Worm (Caenorhabditis elegans) whole organism, late embryonic: ENCODE measurements around the gene spop-1.

Source experiments
- ceh-18 ChIP-seq: sonication (generic microtip); optimal IDR thresholded peaks from 2 replicates; lab custom pipeline; 2016; ENCODE audit warnings: missing genetic modification characterization, missing compliant biosample characterization
- ceh-22 ChIP-seq: sonication (generic microtip); optimal IDR thresholded peaks from 2 replicates; lab custom pipeline; 2017; ENCODE audit warnings: missing biosample characterization, missing genetic modification characterization
- ceh-48 ChIP-seq: sonication (generic microtip); optimal IDR thresholded peaks from 2 replicates; lab custom pipeline; 2016; ENCODE audit warnings: missing genetic modification characterization, inconsistent platforms, missing compliant biosample characterization
- fax-1 ChIP-seq: sonication (generic microtip); optimal IDR thresholded peaks from 2 replicates; lab custom pipeline; 2016; ENCODE audit warnings: missing genotype, missing genetic modification characterization, missing compliant biosample characterization
- fkh-6 ChIP-seq: sonication (generic microtip); optimal IDR thresholded peaks from 2 replicates; lab custom pipeline; 2016; ENCODE audit warnings: missing genetic modification characterization, missing compliant biosample characterization
- hlh-30 ChIP-seq: sonication (generic microtip); optimal IDR thresholded peaks from 2 replicates; lab custom pipeline; 2017; ENCODE audit warnings: antibody characterized with exemption, missing genetic modification characterization, missing compliant biosample characterization; ENCODE audit not compliant: insufficient read depth
- lin-11 ChIP-seq: fragments of 200-800 bp; sonication (Bioruptor generic); optimal IDR thresholded peaks from 2 replicates; lab custom pipeline; 2018; ENCODE audit warnings: mild to moderate bottlenecking, missing genetic modification characterization, missing compliant biosample characterization
- nfya-1 ChIP-seq: sonication (generic microtip); optimal IDR thresholded peaks from 2 replicates; lab custom pipeline; 2017; ENCODE audit warnings: missing genetic modification characterization, mild to moderate bottlenecking, missing compliant biosample characterization, antibody characterized with exemption, moderate library complexity
- npax-4 ChIP-seq: sonication (generic microtip); optimal IDR thresholded peaks from 2 replicates; lab custom pipeline; 2016; ENCODE audit warnings: missing genetic modification characterization, missing compliant biosample characterization
- pqm-1 ChIP-seq: sonication (generic microtip); optimal IDR thresholded peaks from 2 replicates; lab custom pipeline; 2016; ENCODE audit warnings: missing genetic modification characterization, missing compliant biosample characterization
- tbx-2 ChIP-seq: sonication (generic microtip); optimal IDR thresholded peaks from 2 replicates; lab custom pipeline; 2016; ENCODE audit warnings: missing genetic modification characterization, missing compliant biosample characterization
- unc-86 ChIP-seq: sonication (generic microtip); optimal IDR thresholded peaks from 2 replicates; lab custom pipeline; 2016; ENCODE audit warnings: missing genetic modification characterization, missing compliant biosample characterization

DNA sequence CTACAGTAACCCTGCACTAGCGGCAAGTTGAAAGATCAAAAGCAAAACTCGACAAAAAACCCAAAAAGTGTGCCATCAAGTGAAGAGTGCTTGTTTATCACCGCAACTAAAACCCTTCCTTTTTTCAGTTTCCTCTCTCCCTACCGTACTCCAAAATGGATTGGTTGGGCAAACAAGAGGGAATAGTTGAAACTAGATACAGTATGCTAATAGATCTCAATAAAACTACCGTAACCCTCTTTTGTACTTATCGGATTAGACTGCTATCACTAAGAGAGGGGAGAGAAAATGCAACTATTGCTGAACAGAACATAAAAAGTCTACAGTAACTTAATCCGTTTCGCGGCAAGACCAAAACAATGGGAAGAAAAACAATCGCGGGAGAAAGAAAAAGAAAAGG is 2.5 kb downstream of the spop-1 start:
- TF ChIP-seq pqm-1 (tag; lab: Kevin White, UChicago) (no peak), unc-86 (tag; lab: Kevin White, UChicago) (no peak), fax-1 (tag; lab: Kevin White, UChicago) (no peak), lin-11 (tag; lab: Kevin White, UChicago) (no peak), npax-4 (tag; lab: Kevin White, UChicago) (no peak), ceh-18 (tag; lab: Kevin White, UChicago) (no peak), fkh-6 (tag; lab: Kevin White, UChicago) (no peak), ceh-48 (no peak), tbx-2 (tag; lab: Kevin White, UChicago) (no peak), hlh-30 (tag; lab: Kevin White, UChicago) (no peak), nfya-1 (tag; lab: Kevin White, UChicago) (no peak), ceh-22 (tag; lab: Kevin White, UChicago) (no peak)
